Worm (Caenorhabditis elegans) whole organism, L4 larva: Measurements from ENCODE around the gene tag-275.
A peak's percentile ranks its signal among the peaks of the same experiment; 100 is the strongest.

Source experiments
- F10B5.3 ChIP-seq: sonication (generic microtip); optimal IDR thresholded peaks from 2 replicates; lab custom pipeline; 2016; ENCODE audit warnings: mild to moderate bottlenecking, missing genetic modification characterization, missing compliant biosample characterization
- F44E2.7 ChIP-seq: fragments of 200-800 bp; sonication (Bioruptor generic); IDR thresholded peaks from 2 replicates; pipeline ENCODE4 v2.1.2; 2022; ENCODE audit warnings: missing genetic modification characterization, missing compliant biosample characterization
- T20F7.1 ChIP-seq: fragments of 200-800 bp; sonication (Bioruptor generic); optimal IDR thresholded peaks from 2 replicates; lab custom pipeline; 2018; ENCODE audit warnings: mild to moderate bottlenecking, missing genetic modification characterization, missing compliant biosample characterization
- Y5F2A.4 ChIP-seq: fragments of 200-800 bp; sonication (Bioruptor generic); optimal IDR thresholded peaks from 2 replicates; lab custom pipeline; 2018; ENCODE audit warnings: mild to moderate bottlenecking, missing genetic modification characterization, missing compliant biosample characterization
- Y75B8A.6 ChIP-seq: fragments of 200-800 bp; sonication (Bioruptor generic); IDR thresholded peaks from 2 replicates; pipeline ENCODE4 v1.3.6; 2022; ENCODE audit warnings: missing genetic modification reagents, missing genetic modification characterization, missing compliant biosample characterization
- ZK337.2 ChIP-seq: fragments of 200-800 bp; sonication (Bioruptor generic); IDR thresholded peaks from 2 replicates; pipeline ENCODE4 v1.3.6; 2022; ENCODE audit warnings: missing genetic modification reagents, missing genetic modification characterization, missing compliant biosample characterization
- aha-1 ChIP-seq: fragments of 150-350 bp; peaks from one replicate; lab custom pipeline; 2014; ENCODE audit warnings: missing biosample characterization, missing genetic modification characterization
- arid-1 ChIP-seq: fragments of 200-800 bp; sonication (Bioruptor generic); conservative IDR thresholded peaks from 2 replicates; pipeline ENCODE4 v1.3.6; 2022; ENCODE audit warnings: missing genetic modification reagents, missing genetic modification characterization, missing compliant biosample characterization
- attf-4 ChIP-seq: sonication (generic microtip); optimal IDR thresholded peaks from 3 replicates; lab custom pipeline; 2017; ENCODE audit warnings: missing biosample characterization, missing genetic modification characterization
- ctbp-1 ChIP-seq: fragments of 200-800 bp; sonication (Bioruptor generic); IDR thresholded peaks from 2 replicates; pipeline ENCODE4 v1.3.6; 2022; ENCODE audit warnings: missing genetic modification reagents, missing genetic modification characterization, missing compliant biosample characterization
- daf-16 ChIP-seq, 3 experiments: sonication (generic microtip); optimal IDR thresholded peaks; 2 replicates each; lab custom pipeline; 2016 to 2017; ENCODE audit warnings: missing genetic modification characterization in 3 of 3, missing genetic modification reagents in 3 of 3, mild to moderate bottlenecking in 2 of 3, missing compliant biosample characterization in 2 of 3, missing biosample characterization in 1 of 3, moderate library complexity in 1 of 3
- daf-19 ChIP-seq: fragments of 200-800 bp; sonication (Bioruptor generic); conservative IDR thresholded peaks from 2 replicates; pipeline ENCODE4 v1.3.6; 2022; ENCODE audit warnings: missing genetic modification characterization, missing compliant biosample characterization
- dmd-6 ChIP-seq: fragments of 200-800 bp; sonication (Bioruptor generic); IDR thresholded peaks from 2 replicates; pipeline ENCODE4 v1.3.6; 2022; ENCODE audit warnings: missing genetic modification reagents, missing genetic modification characterization, missing compliant biosample characterization
- dmd-8 ChIP-seq: fragments of 200-800 bp; sonication (Bioruptor generic); IDR thresholded peaks from 2 replicates; pipeline ENCODE4 v1.3.6; 2022; ENCODE audit warnings: missing genetic modification characterization, missing compliant biosample characterization
- dve-1 ChIP-seq: sonication (generic microtip); optimal IDR thresholded peaks from 2 replicates; lab custom pipeline; 2017; ENCODE audit warnings: antibody characterized with exemption, mild to moderate bottlenecking, missing genetic modification characterization, missing compliant biosample characterization; ENCODE audit not compliant: insufficient read depth
- egl-27 ChIP-seq: sonication (generic microtip); optimal IDR thresholded peaks from 3 replicates; lab custom pipeline; 2017; ENCODE audit warnings: missing biosample characterization, missing genetic modification reagents, missing genetic modification characterization
- hlh-11 ChIP-seq: fragments of 200-800 bp; sonication (Bioruptor generic); optimal IDR thresholded peaks from 2 replicates; lab custom pipeline; 2018; ENCODE audit warnings: mild to moderate bottlenecking, missing genetic modification characterization, missing compliant biosample characterization
- lin-1 ChIP-seq: fragments of 200-800 bp; sonication (Bioruptor generic); IDR thresholded peaks from 2 replicates; pipeline ENCODE4 v1.3.6; 2022; ENCODE audit warnings: missing genetic modification reagents, missing genetic modification characterization, missing compliant biosample characterization
- lin-13 ChIP-seq: fragments of 150-350 bp; optimal IDR thresholded peaks from 2 replicates; lab custom pipeline; 2014; ENCODE audit warnings: missing biosample characterization, missing genetic modification reagents, missing genetic modification characterization
- lin-15B ChIP-seq: fragments of 150-350 bp; sonication (generic microtip); optimal IDR thresholded peaks from 3 replicates; lab custom pipeline; 2014; ENCODE audit warnings: missing biosample characterization, missing genetic modification characterization
- lin-29 ChIP-seq: fragments of 200-800 bp; sonication (Bioruptor generic); IDR thresholded peaks from 2 replicates; pipeline ENCODE4 v1.3.6; 2022; ENCODE audit warnings: missing genetic modification reagents, missing genetic modification characterization, missing compliant biosample characterization
- lin-38 ChIP-seq: fragments of 200-800 bp; sonication (Bioruptor generic); IDR thresholded peaks from 2 replicates; pipeline ENCODE4 v1.3.6; 2022; ENCODE audit warnings: missing genetic modification reagents, missing genetic modification characterization, missing compliant biosample characterization
- lir-3 ChIP-seq: sonication (generic microtip); optimal IDR thresholded peaks from 2 replicates; lab custom pipeline; 2016; ENCODE audit warnings: mild to moderate bottlenecking, missing genetic modification characterization, missing compliant biosample characterization
- lsy-2 ChIP-seq, 2 experiments: fragments of 150-350 bp in 1 of 2; sonication (generic microtip) in 1 of 2; optimal IDR thresholded peaks; 2 replicates each; lab custom pipeline; 2014 to 2017; ENCODE audit warnings: missing biosample characterization in 2 of 2, missing genetic modification characterization in 2 of 2
- madf-5 ChIP-seq, 2 experiments: fragments of 200-800 bp; sonication (Bioruptor generic); IDR thresholded peaks; 2 replicates each; pipeline ENCODE4 v1.3.6; 2022; ENCODE audit warnings: missing compliant biosample characterization in 2 of 2, missing genetic modification characterization in 2 of 2
- nhr-102 ChIP-seq: sonication (generic microtip); optimal IDR thresholded peaks from 2 replicates; lab custom pipeline; 2016; ENCODE audit warnings: mild to moderate bottlenecking, missing genetic modification characterization, moderate library complexity, missing compliant biosample characterization
- nhr-111 ChIP-seq: fragments of 200-800 bp; sonication (Bioruptor generic); optimal IDR thresholded peaks from 2 replicates; lab custom pipeline; 2018; ENCODE audit warnings: mild to moderate bottlenecking, missing genetic modification characterization, missing compliant biosample characterization
- nhr-237 ChIP-seq: sonication (generic microtip); optimal IDR thresholded peaks from 2 replicates; lab custom pipeline; 2017; ENCODE audit warnings: missing biosample characterization, missing genetic modification characterization
- nhr-28 ChIP-seq: fragments of 150-350 bp; optimal IDR thresholded peaks from 2 replicates; lab custom pipeline; 2014; ENCODE audit warnings: missing biosample characterization, missing genetic modification characterization
- nhr-41 ChIP-seq: fragments of 200-800 bp; sonication (Bioruptor generic); IDR thresholded peaks from 2 replicates; pipeline ENCODE4 v1.3.6; 2022; ENCODE audit warnings: missing genetic modification reagents, missing genetic modification characterization, missing compliant biosample characterization
- php-3 ChIP-seq: fragments of 200-800 bp; sonication (Bioruptor generic); IDR thresholded peaks from 2 replicates; pipeline ENCODE4 v1.3.6; 2022; ENCODE audit warnings: missing genetic modification reagents, missing genetic modification characterization, missing compliant biosample characterization
- sdz-12 ChIP-seq: fragments of 200-800 bp; sonication (Bioruptor generic); optimal IDR thresholded peaks from 2 replicates; lab custom pipeline; 2018; ENCODE audit warnings: mild to moderate bottlenecking, missing genetic modification characterization, missing compliant biosample characterization
- skn-1 ChIP-seq: fragments of 150-350 bp; optimal IDR thresholded peaks from 2 replicates; lab custom pipeline; 2014; ENCODE audit warnings: missing biosample characterization, missing genetic modification characterization
- snpc-1.2 ChIP-seq: fragments of 200-800 bp; sonication (Bioruptor generic); IDR thresholded peaks from 2 replicates; pipeline ENCODE4 v1.3.6; 2022; ENCODE audit warnings: missing genetic modification reagents, missing genetic modification characterization, missing compliant biosample characterization
- unc-130 ChIP-seq: sonication (generic microtip); optimal IDR thresholded peaks from 2 replicates; lab custom pipeline; 2016; ENCODE audit warnings: missing genetic modification reagents, missing genetic modification characterization, missing compliant biosample characterization
- unc-62 ChIP-seq, 3 experiments: fragments of 150-350 bp in 1 of 3; sonication (generic microtip); optimal IDR thresholded peaks in 2 of 3; peaks in 1 of 3; 1 replicate in 1 of 3; 2 replicates in 2 of 3; lab custom pipeline; 2014 to 2017; ENCODE audit warnings: missing biosample characterization in 3 of 3, missing genetic modification characterization in 3 of 3, missing genetic modification reagents in 3 of 3, missing genotype in 1 of 3
- zag-1 ChIP-seq: fragments of 150-350 bp; optimal IDR thresholded peaks from 2 replicates; lab custom pipeline; 2014; ENCODE audit warnings: missing biosample characterization, missing genetic modification characterization
- zfp-3 ChIP-seq: fragments of 200-800 bp; sonication (Bioruptor generic); conservative IDR thresholded peaks from 2 replicates; pipeline ENCODE4 v1.3.6; 2022; ENCODE audit warnings: missing genetic modification reagents, missing genetic modification characterization, missing compliant biosample characterization

The tag-275 gene

ce11 chrX:6115502-6115901, 34.8 kb downstream of the tag-275 start, which contains the start of gene C15H9.3:
C15H9.3 (plus strand) TSS chrX:6115802.
- TF ChIP-seq unc-62 (GFP tag; optimal IDR thresholded peaks at IDR 0.05 in 1 of 2; lab: Kevin White, UChicago) (peak in 1 of 2 experiments; percentile 72), unc-62 (tag; optimal IDR thresholded peaks at IDR 0.05; lab: Kevin White, UChicago) (no peak), ctbp-1 (GFP tag; lab: Robert Waterston, UW) (no peak)

ce11 chrX:6112817-6113216, 37.5 kb downstream of the tag-275 start, which contains the start of gene prx-3:
prx-3 (minus strand) TSS chrX:6112917.
- TF ChIP-seq lin-15B (tag; lab: Kevin White, UChicago) = no peak
- TF ChIP-seq daf-16 (GFP tag; optimal IDR thresholded peaks at IDR 0.05; lab: Kevin White, UChicago) = no peak
- peak; percentile 43 for TF ChIP-seq daf-16 (tag; optimal IDR thresholded peaks at IDR 0.05; lab: Kevin White, UChicago)
- TF ChIP-seq dve-1 (tag; lab: Kevin White, UChicago) = peak; percentile 37
- peak; percentile 5 for TF ChIP-seq nhr-28 (tag; lab: Kevin White, UChicago)

ce11 chrX:6109288-6109770, 41.0 kb downstream of the tag-275 start, which contains the start of gene kynu-1:
kynu-1 (minus strand) TSS chrX:6109338.
- TF ChIP-seq arid-1 (no peak), unc-130 (GFP tag; lab: Kevin White, UChicago) (no peak), dmd-8 (GFP tag; lab: Robert Waterston, UW) (no peak), sdz-12 (no peak), lin-1 (GFP tag; lab: Robert Waterston, UW) (no peak), T20F7.1 (no peak), daf-16 (GFP tag; optimal IDR thresholded peaks at IDR 0.05; lab: Kevin White, UChicago) (no peak), daf-16 (tag; optimal IDR thresholded peaks at IDR 0.05; lab: Kevin White, UChicago) (peak; percentile 45), attf-4 (no peak), lsy-2 (tag; optimal IDR thresholded peaks at IDR 0.05; lab: Kevin White, UChicago) (peak in 1 of 2 experiments; percentile 27), php-3 (GFP tag; lab: Robert Waterston, UW) (no peak), nhr-41 (GFP tag; lab: Robert Waterston, UW) (no peak), dve-1 (tag; lab: Kevin White, UChicago) (peak; percentile 56), dmd-6 (GFP tag; lab: Robert Waterston, UW) (peak; percentile 31; the same call in 1 of the 2 replicates), nhr-28 (tag; lab: Kevin White, UChicago) (peak; percentile 83), hlh-11 (tag; lab: Kevin White, UChicago) (peak; percentile 50)

- TF ChIP-seq madf-5 (GFP tag; IDR thresholded peaks at IDR 0.05; lab: Robert Waterston, UW) (no peak), unc-62 (GFP tag; optimal IDR thresholded peaks at IDR 0.05 in 1 of 2; lab: Kevin White, UChicago) (peak in 1 of 2 experiments; percentile 93), unc-62 (tag; optimal IDR thresholded peaks at IDR 0.05; lab: Kevin White, UChicago) (no peak), aha-1 (tag; lab: Kevin White, UChicago) (peak; percentile 31)
- TF ChIP-seq, all 104 proteins: peak for 2
Measured at ce11 chrX:6107962-6108361, 42.4 kb downstream of the tag-275 start.

ce11 chrX:6103297-6103696, 47.1 kb downstream of the tag-275 start, which contains the start of gene C15H9.11:
C15H9.11 (minus strand) TSS chrX:6103397.
- TF ChIP-seq zfp-3 (GFP tag; lab: Robert Waterston, UW) = no peak
- no peak for TF ChIP-seq nhr-237 (tag; lab: Kevin White, UChicago)
- TF ChIP-seq zag-1 (tag; lab: Kevin White, UChicago) = no peak
- no peak for TF ChIP-seq Y75B8A.6 (GFP tag; lab: Robert Waterston, UW)
- TF ChIP-seq nhr-111 (GFP tag; lab: Kevin White, UChicago) = no peak
- no peak for TF ChIP-seq skn-1 (tag; lab: Kevin White, UChicago)
- TF ChIP-seq daf-19 (GFP tag; lab: Robert Waterston, UW) = no peak
- no peak for TF ChIP-seq php-3 (GFP tag; lab: Robert Waterston, UW)
- no peak for TF ChIP-seq nhr-102
- no peak for TF ChIP-seq egl-27 (tag; lab: Kevin White, UChicago)
- TF ChIP-seq ZK337.2 (GFP tag; lab: Robert Waterston, UW) = no peak
- TF ChIP-seq lir-3 (tag; lab: Kevin White, UChicago) = no peak
- no peak for TF ChIP-seq F44E2.7
- TF ChIP-seq lin-13 (GFP tag; lab: Kevin White, UChicago) = no peak
- no peak for TF ChIP-seq F10B5.3
- TF ChIP-seq snpc-1.2 = no peak
- TF ChIP-seq lin-1 (GFP tag; lab: Robert Waterston, UW) = no peak
- no peak for TF ChIP-seq lin-38
- no peak for TF ChIP-seq lin-29 (GFP tag; lab: Robert Waterston, UW)
- no peak for TF ChIP-seq Y5F2A.4 (GFP tag; lab: Kevin White, UChicago)
